Fruit fly (Drosophila melanogaster): Measurements from ENCODE around the gene Cyp4d1.

Gene Cyp4d1

dm6 chrX:2123013-2123964 is 38.7 kb downstream of the Cyp4d1 start, which contains the start of gene ph-d (continued):
- TF ChIP-seq Gug (GFP tag; IDR thresholded peaks at IDR 0.05) (peak; percentile 84), CG7368 (GFP tag; optimal IDR thresholded peaks at IDR 0.05) (peak; percentile 60), CG6276 (GFP tag; optimal IDR thresholded peaks at IDR 0.05) (peak; percentile 25), CG6792 (GFP tag; optimal IDR thresholded peaks at IDR 0.05) (no peak), CG11902 (GFP tag; optimal IDR thresholded peaks at IDR 0.05) (no peak), Met (GFP tag; optimal IDR thresholded peaks at IDR 0.05) (peak; percentile 62), vri (GFP tag; optimal IDR thresholded peaks at IDR 0.05) (peak; percentile 46), CG1621 (tag; optimal IDR thresholded peaks at IDR 0.05) (peak; percentile 88), Eip75B (GFP tag; optimal IDR thresholded peaks at IDR 0.05) (peak; percentile 51), Sox102F (GFP tag; optimal IDR thresholded peaks at IDR 0.05) (peak; percentile 45), Sox14 (GFP tag; optimal IDR thresholded peaks at IDR 0.05) (peak; percentile 64), CG31627 (GFP tag; optimal IDR thresholded peaks at IDR 0.05) (peak; percentile 23), CG3919 (GFP tag; optimal IDR thresholded peaks at IDR 0.05) (peak; percentile 20), topi (GFP tag; optimal IDR thresholded peaks at IDR 0.05) (peak; percentile 52), Eip93F (GFP tag; optimal IDR thresholded peaks at IDR 0.05) (no peak), CG32006 (GFP tag; optimal IDR thresholded peaks at IDR 0.05) (peak; percentile 57), CG3032 (tag; optimal IDR thresholded peaks at IDR 0.05) (peak; percentile 76)

- TF ChIP-seq cyc (GFP tag; optimal IDR thresholded peaks at IDR 0.05), result peak; percentile 70
- TF ChIP-seq CG10669 (GFP tag; optimal IDR thresholded peaks at IDR 0.05), result peak; percentile 65
- peak; percentile 34; the same call in 1 of the 2 replicates for TF ChIP-seq CG11294 (GFP tag; IDR thresholded peaks at IDR 0.05)
- TF ChIP-seq achi (GFP tag; optimal IDR thresholded peaks at IDR 0.05), result peak; percentile 70
- TF ChIP-seq fd85E (GFP tag; optimal IDR thresholded peaks at IDR 0.05), result no peak
- TF ChIP-seq Ets96B (tag; optimal IDR thresholded peaks at IDR 0.05), result peak; percentile 66
- no peak for TF ChIP-seq Hr38 (GFP tag; optimal IDR thresholded peaks at IDR 0.05)
- TF ChIP-seq spab (GFP tag; optimal IDR thresholded peaks at IDR 0.05), result peak; percentile 55
- peak; percentile 73 for TF ChIP-seq acj6 (GFP tag; optimal IDR thresholded peaks at IDR 0.05)
- TF ChIP-seq Hr4 (GFP tag; optimal IDR thresholded peaks at IDR 0.05), result peak; percentile 71
- TF ChIP-seq eg (GFP tag; IDR thresholded peaks at IDR 0.05), result peak; percentile 60; the same call in 2 of the 3 replicates
- TF ChIP-seq dac (GFP tag; optimal IDR thresholded peaks at IDR 0.05), result peak; percentile 33
- TF ChIP-seq CG6163 (GFP tag; IDR thresholded peaks at IDR 0.05), result peak; percentile 69; the same call in 2 of the 3 replicates
- peak; percentile 59 for TF ChIP-seq Ets21C (GFP tag; optimal IDR thresholded peaks at IDR 0.05)
- peak; percentile 68 for TF ChIP-seq CG8632 (GFP tag; optimal IDR thresholded peaks at IDR 0.05)
- peak; percentile 56 for TF ChIP-seq Sox15 (GFP tag; optimal IDR thresholded peaks at IDR 0.05)
- peak; percentile 68 for TF ChIP-seq CG7368 (GFP tag; optimal IDR thresholded peaks at IDR 0.05)
- peak; percentile 78 for TF ChIP-seq topi (GFP tag; optimal IDR thresholded peaks at IDR 0.05)
- peak; percentile 65 for TF ChIP-seq CG3032 (tag; optimal IDR thresholded peaks at IDR 0.05)
- TF ChIP-seq Hr39 (GFP tag; optimal IDR thresholded peaks at IDR 0.05), result peak; percentile 80
- peak; percentile 78 for TF ChIP-seq Met (GFP tag; optimal IDR thresholded peaks at IDR 0.05)
- TF ChIP-seq fkh (GFP tag; optimal IDR thresholded peaks at IDR 0.05), result no peak
- peak; percentile 72 for TF ChIP-seq CG8119 (GFP tag; IDR thresholded peaks at IDR 0.05)
- TF ChIP-seq Eip93F (GFP tag; optimal IDR thresholded peaks at IDR 0.05), result peak; percentile 57
- TF ChIP-seq CG6808 (GFP tag; optimal IDR thresholded peaks at IDR 0.05), result peak; percentile 74
- TF ChIP-seq CG34406 (GFP tag; optimal IDR thresholded peaks at IDR 0.05), result peak; percentile 68
- TF ChIP-seq OdsH (GFP tag; optimal IDR thresholded peaks at IDR 0.05), result peak; percentile 80
- peak; percentile 66 to 73 for TF ChIP-seq ss (GFP tag; optimal IDR thresholded peaks at IDR 0.05)
- peak; percentile 72 for TF ChIP-seq esn (GFP tag; optimal IDR thresholded peaks at IDR 0.05)
- no peak for TF ChIP-seq CG6276 (GFP tag; optimal IDR thresholded peaks at IDR 0.05)
- no peak for TF ChIP-seq CG6854 (GFP tag; optimal IDR thresholded peaks at IDR 0.05)
- TF ChIP-seq vri (GFP tag; optimal IDR thresholded peaks at IDR 0.05), result no peak
- TF ChIP-seq CG16779 (tag; optimal IDR thresholded peaks at IDR 0.05), result no peak
- TF ChIP-seq Sox102F (GFP tag; optimal IDR thresholded peaks at IDR 0.05), result peak; percentile 71
- peak; percentile 65 for TF ChIP-seq CG11762 (GFP tag; optimal IDR thresholded peaks at IDR 0.05; ENCODE audit: insufficient read depth)
Observed at dm6 chrX:2121716-2122601, 40.0 kb downstream of the Cyp4d1 start.
